Fruit fly (Drosophila melanogaster) whole organism, embryonic: ENCODE results near the gene Cpr78Ca.
A peak's percentile ranks its signal among the peaks of the same experiment; 100 is the strongest.

ENCODE experiments used
- CG11560 ChIP-seq: fragments of 200-800 bp; sonication (Bioruptor generic); IDR thresholded peaks from 3 replicates; pipeline ENCODE4 v1.3.6; 2022; ENCODE audit warnings: missing biosample characterization, missing genetic modification characterization
- CG12391 ChIP-seq: fragments of 200-800 bp; sonication (Bioruptor generic); optimal IDR thresholded peaks from 3 replicates; lab custom pipeline; 2018; ENCODE audit warnings: missing biosample characterization, mild to moderate bottlenecking, missing genetic modification characterization, moderate library complexity
- CG12769 ChIP-seq: fragments of 200-800 bp; sonication (Bioruptor generic); optimal IDR thresholded peaks from 2 replicates; lab custom pipeline; 2019; ENCODE audit warnings: missing biosample characterization, mild to moderate bottlenecking, missing genetic modification characterization, moderate library complexity
- CG15479 ChIP-seq: fragments of 200-800 bp; sonication (Bioruptor generic); optimal IDR thresholded peaks from 3 replicates; lab custom pipeline; 2019; ENCODE audit warnings: missing biosample characterization, mild to moderate bottlenecking, missing genetic modification characterization, moderate library complexity
- CG17361 ChIP-seq: fragments of 200-800 bp; sonication (Bioruptor generic); IDR thresholded peaks from 3 replicates; pipeline ENCODE4 v1.3.6; 2022; ENCODE audit warnings: missing biosample characterization, missing genetic modification characterization
- CG30020 ChIP-seq: fragments of 200-800 bp; optimal IDR thresholded peaks from 2 replicates; lab custom pipeline; 2019; ENCODE audit warnings: missing biosample characterization, mild to moderate bottlenecking, missing genetic modification characterization, moderate library complexity
- CG34376 ChIP-seq: fragments of 200-800 bp; sonication (Bioruptor generic); optimal IDR thresholded peaks from 2 replicates; lab custom pipeline; 2018; ENCODE audit warnings: missing biosample characterization, mild to moderate bottlenecking, missing genetic modification characterization
- CG34422 ChIP-seq: fragments of 200-800 bp; sonication (Bioruptor generic); IDR thresholded peaks from 3 replicates; pipeline ENCODE4 v1.3.6; 2022; ENCODE audit warnings: missing biosample characterization, missing genetic modification characterization
- CG42726 ChIP-seq: fragments of 200-800 bp; sonication (Bioruptor generic); IDR thresholded peaks from 2 replicates; pipeline ENCODE4 v1.3.6; 2022; ENCODE audit warnings: missing biosample characterization, missing genetic modification characterization; ENCODE audit not compliant: partially characterized antibody
- CG43689 ChIP-seq: fragments of 200-800 bp; sonication (Bioruptor generic); IDR thresholded peaks from 2 replicates; pipeline ENCODE4 v1.3.6; 2022; ENCODE audit warnings: missing biosample characterization, missing genetic modification characterization
- CG6175 ChIP-seq: fragments of 200-800 bp; sonication (Bioruptor generic); IDR thresholded peaks from 3 replicates; pipeline ENCODE4 v1.3.6; 2022; ENCODE audit warnings: missing biosample characterization, missing genetic modification characterization
- CG7271 ChIP-seq: fragments of 200-800 bp; sonication (Bioruptor generic); optimal IDR thresholded peaks from 2 replicates; lab custom pipeline; 2018; ENCODE audit warnings: missing biosample characterization, mild to moderate bottlenecking, missing genetic modification characterization, moderate library complexity
- CG8290 ChIP-seq, 3 experiments: fragments of 200-800 bp; sonication (Bioruptor generic); optimal IDR thresholded peaks; 2 replicates each; lab custom pipeline; 2016 to 2019; ENCODE audit warnings: missing biosample characterization in 3 of 3, missing genetic modification characterization in 3 of 3, mild to moderate bottlenecking in 2 of 3, moderate library complexity in 1 of 3
- CTCF ChIP-seq: fragments of 200-800 bp; sonication (Bioruptor generic); optimal IDR thresholded peaks from 2 replicates; lab custom pipeline; 2017; ENCODE audit warnings: missing biosample characterization, mild to moderate bottlenecking, missing genetic modification characterization, moderate library complexity
- Hey ChIP-seq: fragments of 200-800 bp; sonication (Bioruptor generic); optimal IDR thresholded peaks from 3 replicates; lab custom pipeline; 2018; ENCODE audit warnings: missing biosample characterization, mild to moderate bottlenecking, missing genetic modification characterization
- Hmx ChIP-seq: fragments of 200-800 bp; sonication (Bioruptor generic); optimal IDR thresholded peaks from 2 replicates; lab custom pipeline; 2016; ENCODE audit warnings: missing biosample characterization, missing genetic modification characterization
- MESR4 ChIP-seq: fragments of 200-800 bp; sonication (Bioruptor generic); optimal IDR thresholded peaks from 2 replicates; lab custom pipeline; 2018; ENCODE audit warnings: missing biosample characterization, mild to moderate bottlenecking, missing genetic modification characterization, moderate library complexity
- Med ChIP-seq: fragments of 200-800 bp; sonication (Bioruptor generic); peaks from one replicate; lab custom pipeline; 2016; ENCODE audit warnings: missing biosample characterization, missing genetic modification characterization, mild to moderate bottlenecking, inconsistent platforms, moderate library complexity
- NFAT ChIP-seq: fragments of 200-800 bp; sonication (Bioruptor generic); IDR thresholded peaks from 2 replicates; pipeline ENCODE4 v1.3.6; 2022; ENCODE audit warnings: missing biosample characterization, missing genetic modification characterization
- Sry-δ ChIP-seq: fragments of 200-800 bp; sonication (Bioruptor generic); optimal IDR thresholded peaks from 2 replicates; lab custom pipeline; 2016; ENCODE audit warnings: missing biosample characterization, missing genetic modification characterization
- abd-A ChIP-seq: fragments of 200-800 bp; sonication (Bioruptor generic); optimal IDR thresholded peaks from 3 replicates; lab custom pipeline; 2019; ENCODE audit warnings: missing biosample characterization, mild to moderate bottlenecking, missing genetic modification characterization, moderate library complexity
- ap ChIP-seq: fragments of 200-800 bp; sonication (Bioruptor generic); IDR thresholded peaks from 2 replicates; pipeline ENCODE4 v1.3.6; 2022; ENCODE audit warnings: missing biosample characterization, missing genetic modification characterization
- ash1 ChIP-seq: fragments of 200-800 bp; sonication (Bioruptor generic); optimal IDR thresholded peaks from 2 replicates; lab custom pipeline; 2018; ENCODE audit warnings: missing biosample characterization, mild to moderate bottlenecking, missing genetic modification characterization
- chinmo ChIP-seq: fragments of 200-800 bp; sonication (Bioruptor generic); IDR thresholded peaks from 4 replicates; pipeline ENCODE4 v1.3.6; 2022; ENCODE audit warnings: missing biosample characterization, missing genetic modification characterization; ENCODE audit not compliant: partially characterized antibody
- crc ChIP-seq: fragments of 200-800 bp; sonication (Bioruptor generic); optimal IDR thresholded peaks from 2 replicates; lab custom pipeline; 2016; ENCODE audit warnings: missing biosample characterization, missing genetic modification characterization
- cwo ChIP-seq: fragments of 200-800 bp; sonication (Bioruptor generic); optimal IDR thresholded peaks from 3 replicates; lab custom pipeline; 2017; ENCODE audit warnings: missing biosample characterization, missing genetic modification characterization, mild to moderate bottlenecking, moderate library complexity, missing genetic modification reagents
- danr ChIP-seq: fragments of 200-800 bp; sonication (Bioruptor generic); IDR thresholded peaks from 2 replicates; pipeline ENCODE4 v1.3.6; 2022; ENCODE audit warnings: missing biosample characterization, missing genetic modification characterization
- dpn ChIP-seq, 2 experiments: fragments of 200-800 bp; sonication (Bioruptor generic); optimal IDR thresholded peaks; 3 replicates each; lab custom pipeline; 2016; ENCODE audit warnings: missing biosample characterization in 2 of 2, missing genetic modification characterization in 2 of 2
- exex ChIP-seq: fragments of 200-800 bp; sonication (Bioruptor generic); optimal IDR thresholded peaks from 4 replicates; lab custom pipeline; 2018; ENCODE audit warnings: missing biosample characterization, mild to moderate bottlenecking, missing genetic modification characterization, moderate library complexity
- grn ChIP-seq: fragments of 200-800 bp; sonication (Bioruptor generic); optimal IDR thresholded peaks from 3 replicates; lab custom pipeline; 2017; ENCODE audit warnings: missing biosample characterization, missing genetic modification characterization
- hbn ChIP-seq: fragments of 200-800 bp; sonication (Bioruptor generic); IDR thresholded peaks from 2 replicates; pipeline ENCODE4 v1.3.6; 2022; ENCODE audit warnings: missing biosample characterization, missing genetic modification characterization; ENCODE audit not compliant: partially characterized antibody
- hth ChIP-seq: fragments of >200 bp; optimal IDR thresholded peaks from 2 replicates; lab custom pipeline; 2017; ENCODE audit warnings: inconsistent platforms
- kah ChIP-seq: fragments of 200-800 bp; sonication (Bioruptor generic); optimal IDR thresholded peaks from 2 replicates; lab custom pipeline; 2018; ENCODE audit warnings: missing biosample characterization, mild to moderate bottlenecking, missing genetic modification characterization
- nau ChIP-seq: fragments of 200-800 bp; sonication (Bioruptor generic); optimal IDR thresholded peaks from 3 replicates; lab custom pipeline; 2017; ENCODE audit warnings: missing biosample characterization, mild to moderate bottlenecking, missing genetic modification characterization, missing genetic modification reagents
- nom ChIP-seq: fragments of 200-800 bp; sonication (Bioruptor generic); optimal IDR thresholded peaks from 2 replicates; lab custom pipeline; 2017; ENCODE audit warnings: missing biosample characterization, missing genetic modification characterization, mild to moderate bottlenecking, moderate library complexity, missing genetic modification reagents
- pan ChIP-seq, 4 experiments: fragments of >200 bp in 3 of 4; fragments of 200-800 bp in 1 of 4; sonication (Bioruptor generic) in 1 of 4; optimal IDR thresholded peaks in 3 of 4; IDR thresholded peaks in 1 of 4; 2 replicates each; pipeline versions ENCODE4 v1.3.6 to Lab custom; 2017 to 2022; ENCODE audit warnings: missing biosample characterization in 2 of 4, missing genetic modification characterization in 2 of 4, mixed read lengths in 1 of 4
- pfk ChIP-seq: fragments of 200-800 bp; sonication (Bioruptor generic); optimal IDR thresholded peaks from 2 replicates; lab custom pipeline; 2018; ENCODE audit warnings: missing biosample characterization, mild to moderate bottlenecking, missing genetic modification characterization, moderate library complexity
- sr ChIP-seq: fragments of 200-800 bp; sonication (Bioruptor generic); IDR thresholded peaks from 3 replicates; pipeline ENCODE4 v1.3.6; 2022; ENCODE audit warnings: missing biosample characterization, missing genetic modification characterization
- sug ChIP-seq: fragments of 200-800 bp; optimal IDR thresholded peaks from 2 replicates; lab custom pipeline; 2019; ENCODE audit warnings: missing biosample characterization, mild to moderate bottlenecking, missing genetic modification characterization, moderate library complexity
- tup ChIP-seq: fragments of 200-800 bp; sonication (Bioruptor generic); optimal IDR thresholded peaks from 2 replicates; lab custom pipeline; 2016; ENCODE audit warnings: missing biosample characterization, mild to moderate bottlenecking, missing genetic modification characterization, moderate library complexity
- unc-4 ChIP-seq: fragments of 200-800 bp; sonication (Bioruptor generic); IDR thresholded peaks from 2 replicates; pipeline ENCODE4 v1.3.6; 2022; ENCODE audit warnings: missing biosample characterization, missing genetic modification characterization; ENCODE audit not compliant: partially characterized antibody
- vnd ChIP-seq: fragments of 200-800 bp; sonication (Bioruptor generic); IDR thresholded peaks from 3 replicates; pipeline ENCODE4 v1.3.6; 2022; ENCODE audit warnings: missing biosample characterization, missing genetic modification characterization; ENCODE audit not compliant: partially characterized antibody
- vvl ChIP-seq: fragments of 200-800 bp; sonication (Bioruptor generic); IDR thresholded peaks from 2 replicates; pipeline ENCODE4 v1.3.6; 2022; ENCODE audit warnings: missing biosample characterization, missing genetic modification characterization
- wor ChIP-seq: fragments of 200-800 bp; sonication (Bioruptor generic); IDR thresholded peaks from 2 replicates; pipeline ENCODE4 v1.3.6; 2022; ENCODE audit warnings: missing biosample characterization, missing genetic modification characterization

Cpr78Ca gene

DNA sequence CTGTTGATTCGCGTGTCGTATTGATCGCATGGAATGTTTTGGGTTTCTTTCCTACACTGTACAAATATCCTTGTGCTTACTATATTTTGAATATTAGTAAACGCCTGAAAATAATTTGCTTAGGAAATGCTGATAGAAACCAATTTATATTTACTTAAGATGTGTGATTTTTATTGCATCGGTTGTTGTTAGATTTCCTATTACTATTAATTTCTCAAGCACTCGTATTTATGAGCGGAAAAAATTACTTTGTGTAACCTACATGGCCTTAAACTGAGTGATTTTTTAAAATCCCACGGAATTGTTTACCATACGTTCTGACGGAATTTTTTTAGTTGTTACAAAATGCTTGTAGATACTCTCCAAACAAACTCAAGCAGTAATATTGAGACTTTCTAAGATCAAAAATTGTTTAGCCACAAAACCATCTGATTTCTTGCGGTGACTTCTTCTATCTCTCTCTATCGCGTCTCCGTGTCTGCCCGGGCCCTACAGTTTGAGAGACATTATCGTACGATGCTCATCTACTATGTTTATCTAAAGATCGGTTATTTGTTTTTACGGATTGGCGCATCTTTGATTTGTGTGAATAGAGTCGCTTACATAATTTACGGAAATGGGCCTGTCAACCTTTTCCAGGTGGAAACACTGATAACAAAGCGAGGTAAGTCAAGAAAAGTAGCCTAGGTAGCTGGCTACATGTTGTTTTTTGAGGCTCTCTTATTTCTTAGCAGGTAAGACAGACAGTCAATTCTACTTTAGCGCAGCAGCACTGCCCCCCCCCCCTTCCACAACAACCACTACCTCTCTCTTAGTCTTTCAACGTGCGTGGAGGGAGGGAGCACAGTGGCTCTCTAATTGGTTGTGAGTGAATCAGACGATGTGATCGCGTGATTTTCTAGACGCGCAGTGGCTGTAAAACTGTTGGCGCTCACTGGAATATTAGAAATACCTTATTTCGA is 16.0 kb downstream of the Cpr78Ca start (continued):
- TF ChIP-seq danr (GFP tag; lab: Robert Waterston, UW): no peak
- peak; percentile 67 for TF ChIP-seq crc
- TF ChIP-seq hth: peak; percentile 45
- peak; percentile 31; the same call in 1 of the 2 replicates for TF ChIP-seq CG43689 (GFP tag; lab: Robert Waterston, UW)
- TF ChIP-seq CG7271 (tag; lab: Kevin White, UChicago): no peak
- TF ChIP-seq, all 482 proteins: peak for 287

DNA sequence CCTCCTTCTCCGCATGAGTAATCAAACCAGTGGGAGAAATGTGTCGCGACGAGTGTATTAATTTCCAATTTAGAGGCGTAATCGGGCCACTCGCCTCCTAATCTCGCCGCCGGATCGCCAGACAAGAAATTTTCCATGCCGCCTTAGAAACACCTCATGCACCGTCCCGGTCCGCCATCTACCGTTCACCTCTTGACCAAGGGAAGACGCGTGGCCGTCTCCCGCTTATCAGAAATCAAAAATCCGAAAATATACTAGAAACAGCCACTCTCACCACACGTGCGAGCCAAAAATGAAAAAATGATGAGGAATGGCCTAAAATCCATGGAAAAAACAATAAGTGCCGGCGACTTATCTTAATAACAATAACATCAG is 16.7 kb downstream of the Cpr78Ca start:
- TF ChIP-seq CG34376: peak; percentile 61
- TF ChIP-seq CG7271 (tag; lab: Kevin White, UChicago): no peak
- no peak for TF ChIP-seq hbn (GFP tag; lab: Robert Waterston, UW)
- TF ChIP-seq MESR4 (GFP tag; lab: Kevin White, UChicago): no peak
- TF ChIP-seq nau (GFP tag; lab: Kevin White, UChicago): no peak
- no peak for TF ChIP-seq CG15479 (GFP tag; lab: Kevin White, UChicago)
- TF ChIP-seq dpn (GFP tag; optimal IDR thresholded peaks at IDR 0.05; lab: Kevin White, UChicago): no peak
- TF ChIP-seq chinmo (GFP tag; lab: Robert Waterston, UW): no peak
- peak; percentile 67 for TF ChIP-seq sug (tag; lab: Kevin White, UChicago)
- TF ChIP-seq abd-A (tag; lab: Kevin White, UChicago): peak; percentile 4
- TF ChIP-seq Med (GFP tag; lab: Kevin White, UChicago): peak; percentile 65
- no peak for TF ChIP-seq pan (optimal IDR thresholded peaks at IDR 0.05; lab: Kevin White, UChicago)
- peak in 1 of 2 experiments; percentile 19 for TF ChIP-seq pan (GFP tag; optimal IDR thresholded peaks at IDR 0.05 in 1 of 2, IDR thresholded peaks at IDR 0.05 in 1 of 2)
- no peak for TF ChIP-seq tup
- no peak for TF ChIP-seq vvl (GFP tag; lab: Robert Waterston, UW)
- TF ChIP-seq CG34422 (GFP tag; lab: Robert Waterston, UW): no peak
- TF ChIP-seq sr (GFP tag; lab: Robert Waterston, UW): 0 out of 3 replicates have a peak, but pooled peaks have one; percentile 2
- TF ChIP-seq ash1: no peak
- TF ChIP-seq ap: no peak
- TF ChIP-seq CG6175 (GFP tag; lab: Robert Waterston, UW): 0 out of 3 replicates have a peak, but pooled peaks have one; percentile 37
- TF ChIP-seq CG17361 (GFP tag; lab: Robert Waterston, UW): no peak
- TF ChIP-seq Hmx (GFP tag; lab: Kevin White, UChicago): no peak
- TF ChIP-seq CG8290 (GFP tag; optimal IDR thresholded peaks at IDR 0.05; lab: Kevin White, UChicago): no peak
- no peak for TF ChIP-seq CG8290 (tag; optimal IDR thresholded peaks at IDR 0.05; lab: Kevin White, UChicago)
- peak; percentile 59 for TF ChIP-seq Hey (tag; lab: Kevin White, UChicago)
- peak; percentile 80 for TF ChIP-seq CTCF (GFP tag; lab: Kevin White, UChicago)
- TF ChIP-seq grn (GFP tag; lab: Kevin White, UChicago): peak; percentile 92
- TF ChIP-seq nom: no peak
- peak; percentile 45 for TF ChIP-seq CG12769 (tag; lab: Kevin White, UChicago)
- TF ChIP-seq CG11560 (tag; lab: Robert Waterston, UW): no peak
- no peak for TF ChIP-seq unc-4 (GFP tag; lab: Robert Waterston, UW)
- TF ChIP-seq CG42726 (GFP tag; lab: Robert Waterston, UW): 0 out of 2 replicates have a peak, but pooled peaks have one; percentile 14
- no peak for TF ChIP-seq kah
- peak; percentile 98 for TF ChIP-seq exex
- TF ChIP-seq CG30020 (tag; lab: Kevin White, UChicago): no peak
- TF ChIP-seq CG12391 (tag; lab: Kevin White, UChicago): no peak
- no peak for TF ChIP-seq pfk (GFP tag; lab: Kevin White, UChicago)
- TF ChIP-seq NFAT (GFP tag; lab: Robert Waterston, UW): peak; percentile 18; the same call in 1 of the 2 replicates
- TF ChIP-seq Sry-δ (GFP tag; lab: Kevin White, UChicago): no peak
- TF ChIP-seq cwo: peak; percentile 96
- TF ChIP-seq vnd (GFP tag; lab: Robert Waterston, UW): 0 out of 3 replicates have a peak, but pooled peaks have one; percentile 38
- TF ChIP-seq wor (GFP tag; lab: Robert Waterston, UW): no peak
